Fruit fly (Drosophila melanogaster) whole organism, embryonic: ENCODE results near the gene mag.
A peak's percentile ranks its signal among the peaks of the same experiment; 100 is the strongest.

Experiments used
- Atf6 ChIP-seq: fragments of 200-800 bp; sonication (Bioruptor generic); IDR thresholded peaks from 2 replicates; pipeline ENCODE4 v1.3.6; 2022; ENCODE audit warnings: missing biosample characterization, missing genetic modification characterization
- CG10147 ChIP-seq: fragments of 200-800 bp; sonication (Bioruptor generic); optimal IDR thresholded peaks from 2 replicates; lab custom pipeline; 2019; ENCODE audit warnings: missing biosample characterization, mild to moderate bottlenecking, missing genetic modification characterization, moderate library complexity
- CG10565 ChIP-seq: fragments of 200-800 bp; sonication (Bioruptor generic); optimal IDR thresholded peaks from 3 replicates; lab custom pipeline; 2016; ENCODE audit warnings: missing biosample characterization, mild to moderate bottlenecking, missing genetic modification characterization
- CG12071 ChIP-seq: fragments of 200-800 bp; sonication (Bioruptor generic); optimal IDR thresholded peaks from 3 replicates; lab custom pipeline; 2018; ENCODE audit warnings: missing biosample characterization, mild to moderate bottlenecking, missing genetic modification characterization
- CG12219 ChIP-seq: fragments of 200-800 bp; sonication (Bioruptor generic); optimal IDR thresholded peaks from 3 replicates; lab custom pipeline; 2018; ENCODE audit warnings: missing biosample characterization, mild to moderate bottlenecking, missing genetic modification characterization
- CG13287 ChIP-seq: fragments of 200-800 bp; sonication (Bioruptor generic); IDR thresholded peaks from 2 replicates; pipeline ENCODE4 v1.3.6; 2022; ENCODE audit warnings: missing biosample characterization, missing genetic modification characterization; ENCODE audit not compliant: partially characterized antibody
- CG13775 ChIP-seq: fragments of 200-800 bp; sonication (Bioruptor generic); optimal IDR thresholded peaks from 3 replicates; lab custom pipeline; 2017; ENCODE audit warnings: missing biosample characterization, mild to moderate bottlenecking, missing genetic modification characterization
- CG17385 ChIP-seq: fragments of 200-800 bp; sonication (Bioruptor generic); optimal IDR thresholded peaks from 3 replicates; lab custom pipeline; 2018; ENCODE audit warnings: missing biosample characterization, mild to moderate bottlenecking, missing genetic modification characterization
- CG17829 ChIP-seq: fragments of 200-800 bp; optimal IDR thresholded peaks from 2 replicates; lab custom pipeline; 2019; ENCODE audit warnings: missing biosample characterization, mild to moderate bottlenecking, missing genetic modification characterization, moderate library complexity
- CG1832 ChIP-seq: fragments of 200-800 bp; sonication (Bioruptor generic); optimal IDR thresholded peaks from 2 replicates; lab custom pipeline; 2017; ENCODE audit warnings: missing biosample characterization, mild to moderate bottlenecking, missing genetic modification characterization, inconsistent platforms
- CG2120 ChIP-seq: fragments of 200-800 bp; sonication (Bioruptor generic); optimal IDR thresholded peaks from 3 replicates; lab custom pipeline; 2016; ENCODE audit warnings: missing biosample characterization, missing genetic modification characterization
- CG30020 ChIP-seq: fragments of 200-800 bp; optimal IDR thresholded peaks from 2 replicates; lab custom pipeline; 2019; ENCODE audit warnings: missing biosample characterization, mild to moderate bottlenecking, missing genetic modification characterization, moderate library complexity
- CG6175 ChIP-seq: fragments of 200-800 bp; sonication (Bioruptor generic); IDR thresholded peaks from 3 replicates; pipeline ENCODE4 v1.3.6; 2022; ENCODE audit warnings: missing biosample characterization, missing genetic modification characterization
- CG6254 ChIP-seq: fragments of 200-800 bp; sonication (Bioruptor generic); optimal IDR thresholded peaks from 3 replicates; lab custom pipeline; 2017; ENCODE audit warnings: mild to moderate bottlenecking, missing biosample characterization, missing genetic modification reagents, missing genetic modification characterization
- CG6791 ChIP-seq: fragments of 200-800 bp; sonication (Bioruptor generic); IDR thresholded peaks from 3 replicates; pipeline ENCODE4 v1.3.6; 2022; ENCODE audit warnings: missing biosample characterization, missing genetic modification characterization; ENCODE audit not compliant: partially characterized antibody
- CG7357 ChIP-seq: fragments of 200-800 bp; sonication (Bioruptor generic); IDR thresholded peaks from 3 replicates; pipeline ENCODE4 v1.3.6; 2022; ENCODE audit warnings: missing biosample characterization, missing genetic modification characterization
- CG7963 ChIP-seq: fragments of 200-800 bp; sonication (Bioruptor generic); IDR thresholded peaks from 3 replicates; pipeline ENCODE4 v1.3.6; 2022; ENCODE audit warnings: missing biosample characterization, missing genetic modification characterization; ENCODE audit not compliant: partially characterized antibody
- CG8290 ChIP-seq, 3 experiments: fragments of 200-800 bp; sonication (Bioruptor generic); optimal IDR thresholded peaks; 2 replicates each; lab custom pipeline; 2016 to 2019; ENCODE audit warnings: missing biosample characterization in 3 of 3, missing genetic modification characterization in 3 of 3, mild to moderate bottlenecking in 2 of 3, moderate library complexity in 1 of 3
- CG8359 ChIP-seq: fragments of 200-800 bp; sonication (Bioruptor generic); optimal IDR thresholded peaks from 2 replicates; lab custom pipeline; 2017; ENCODE audit warnings: missing biosample characterization, mild to moderate bottlenecking, missing genetic modification characterization, borderline replicate concordance
- CTCF ChIP-seq: fragments of 200-800 bp; sonication (Bioruptor generic); optimal IDR thresholded peaks from 2 replicates; lab custom pipeline; 2017; ENCODE audit warnings: missing biosample characterization, mild to moderate bottlenecking, missing genetic modification characterization, moderate library complexity
- CrebB ChIP-seq: fragments of 200-800 bp; sonication (Bioruptor generic); optimal IDR thresholded peaks from 3 replicates; lab custom pipeline; 2018; ENCODE audit warnings: missing biosample characterization, mild to moderate bottlenecking, missing genetic modification characterization
- Hsf ChIP-seq: fragments of 200-800 bp; sonication (Bioruptor generic); optimal IDR thresholded peaks from 3 replicates; lab custom pipeline; 2016; ENCODE audit warnings: missing biosample characterization, missing genetic modification characterization
- Max ChIP-seq: fragments of 200-800 bp; sonication (Bioruptor generic); optimal IDR thresholded peaks from 2 replicates; lab custom pipeline; 2016; ENCODE audit warnings: missing biosample characterization, mild to moderate bottlenecking, missing genetic modification characterization
- Oli ChIP-seq: fragments of 200-800 bp; sonication (Bioruptor generic); optimal IDR thresholded peaks from 2 replicates; lab custom pipeline; 2018; ENCODE audit warnings: missing biosample characterization, mild to moderate bottlenecking, missing genetic modification characterization, moderate library complexity
- Optix ChIP-seq: fragments of 200-800 bp; sonication (Bioruptor generic); IDR thresholded peaks from 3 replicates; pipeline ENCODE4 v1.3.6; 2022; ENCODE audit warnings: missing biosample characterization, missing genetic modification characterization
- Sox102F ChIP-seq: fragments of 200-800 bp; sonication (Bioruptor generic); optimal IDR thresholded peaks from 2 replicates; lab custom pipeline; 2018; ENCODE audit warnings: missing biosample characterization, mild to moderate bottlenecking, missing genetic modification characterization, moderate library complexity
- Sry-β ChIP-seq: fragments of 200-800 bp; sonication (Bioruptor generic); optimal IDR thresholded peaks from 2 replicates; lab custom pipeline; 2018; ENCODE audit warnings: missing biosample characterization, mild to moderate bottlenecking, missing genetic modification characterization, moderate library complexity
- Trl ChIP-seq, 3 experiments: fragments of >200 bp in 2 of 3; fragments of 200-800 bp in 1 of 3; sonication (Bioruptor generic) in 1 of 3; optimal IDR thresholded peaks; 2 replicates in 1 of 3; 3 replicates in 2 of 3; lab custom pipeline; 2016 to 2017; ENCODE audit warnings: missing biosample characterization in 1 of 3, missing genetic modification characterization in 1 of 3
- YL-1 ChIP-seq: fragments of 200-800 bp; sonication (Bioruptor generic); optimal IDR thresholded peaks from 3 replicates; lab custom pipeline; 2017; ENCODE audit warnings: missing biosample characterization, mild to moderate bottlenecking, missing genetic modification characterization
- az2 ChIP-seq: fragments of 200-800 bp; sonication (Bioruptor generic); optimal IDR thresholded peaks from 3 replicates; lab custom pipeline; 2016; ENCODE audit warnings: missing biosample characterization, missing genetic modification characterization
- ci ChIP-seq: fragments of 200-800 bp; sonication (Bioruptor generic); IDR thresholded peaks from 3 replicates; pipeline ENCODE4 v1.3.6; 2022; ENCODE audit warnings: missing biosample characterization, missing genetic modification characterization
- dmrt11E ChIP-seq: fragments of 200-800 bp; sonication (Bioruptor generic); optimal IDR thresholded peaks from 3 replicates; lab custom pipeline; 2018; ENCODE audit warnings: missing biosample characterization, mild to moderate bottlenecking, missing genetic modification characterization, moderate library complexity
- esg ChIP-seq: fragments of 200-800 bp; sonication (Bioruptor generic); conservative IDR thresholded peaks from 2 replicates; pipeline ENCODE4 v1.3.6; 2022; ENCODE audit warnings: missing biosample characterization, missing genetic modification characterization
- fd102C ChIP-seq: fragments of 200-800 bp; sonication (Bioruptor generic); optimal IDR thresholded peaks from 2 replicates; lab custom pipeline; 2018; ENCODE audit warnings: missing biosample characterization, mild to moderate bottlenecking, missing genetic modification characterization, moderate library complexity
- inv ChIP-seq: fragments of 200-800 bp; sonication (Bioruptor generic); IDR thresholded peaks from 2 replicates; pipeline ENCODE4 v1.3.6; 2022; ENCODE audit warnings: missing biosample characterization, missing genetic modification characterization; ENCODE audit not compliant: partially characterized antibody
- jing ChIP-seq: fragments of 200-800 bp; sonication (Bioruptor generic); optimal IDR thresholded peaks from 2 replicates; lab custom pipeline; 2018; ENCODE audit warnings: missing biosample characterization, mild to moderate bottlenecking, missing genetic modification characterization
- lmd ChIP-seq: fragments of 200-800 bp; sonication (Bioruptor generic); IDR thresholded peaks from 2 replicates; pipeline ENCODE4 v1.3.6; 2022; ENCODE audit warnings: missing biosample characterization, missing genetic modification characterization
- nau ChIP-seq: fragments of 200-800 bp; sonication (Bioruptor generic); optimal IDR thresholded peaks from 3 replicates; lab custom pipeline; 2017; ENCODE audit warnings: missing biosample characterization, mild to moderate bottlenecking, missing genetic modification characterization, missing genetic modification reagents
- nerfin-2 ChIP-seq: fragments of 200-800 bp; sonication (Bioruptor generic); IDR thresholded peaks from 2 replicates; pipeline ENCODE4 v1.3.6; 2022; ENCODE audit warnings: missing biosample characterization, missing genetic modification characterization; ENCODE audit not compliant: partially characterized antibody
- nom ChIP-seq: fragments of 200-800 bp; sonication (Bioruptor generic); optimal IDR thresholded peaks from 2 replicates; lab custom pipeline; 2017; ENCODE audit warnings: missing biosample characterization, missing genetic modification characterization, mild to moderate bottlenecking, moderate library complexity, missing genetic modification reagents
- p53 ChIP-seq: fragments of 200-800 bp; sonication (Bioruptor generic); optimal IDR thresholded peaks from 2 replicates; lab custom pipeline; 2016; ENCODE audit warnings: missing biosample characterization, missing genetic modification characterization
- row ChIP-seq: fragments of 200-800 bp; sonication (Bioruptor generic); IDR thresholded peaks from 3 replicates; pipeline ENCODE4 v1.3.6; 2022; ENCODE audit warnings: missing biosample characterization, missing genetic modification characterization
- sens-2 ChIP-seq: fragments of 200-800 bp; sonication (Bioruptor generic); IDR thresholded peaks from 2 replicates; pipeline ENCODE4 v1.3.6; 2022; ENCODE audit warnings: missing biosample characterization, missing genetic modification characterization
- slp2 ChIP-seq: fragments of 200-800 bp; sonication (Bioruptor generic); optimal IDR thresholded peaks from 2 replicates; lab custom pipeline; 2016; ENCODE audit warnings: missing biosample characterization, missing genetic modification characterization
- trem ChIP-seq: fragments of 200-800 bp; optimal IDR thresholded peaks from 3 replicates; lab custom pipeline; 2019; ENCODE audit warnings: missing biosample characterization, mild to moderate bottlenecking, missing genetic modification characterization, moderate library complexity
- vfl ChIP-seq: fragments of 200-800 bp; sonication (Bioruptor generic); optimal IDR thresholded peaks from 2 replicates; lab custom pipeline; 2016; ENCODE audit warnings: missing biosample characterization, missing genetic modification characterization
- yki ChIP-seq: fragments of >200 bp; optimal IDR thresholded peaks from 3 replicates; lab custom pipeline; 2018
- zen2 ChIP-seq: fragments of 200-800 bp; sonication (Bioruptor generic); IDR thresholded peaks from 3 replicates; pipeline ENCODE4 v1.3.6; 2022; ENCODE audit warnings: missing biosample characterization, missing genetic modification characterization; ENCODE audit not compliant: partially characterized antibody

The mag gene

DNA sequence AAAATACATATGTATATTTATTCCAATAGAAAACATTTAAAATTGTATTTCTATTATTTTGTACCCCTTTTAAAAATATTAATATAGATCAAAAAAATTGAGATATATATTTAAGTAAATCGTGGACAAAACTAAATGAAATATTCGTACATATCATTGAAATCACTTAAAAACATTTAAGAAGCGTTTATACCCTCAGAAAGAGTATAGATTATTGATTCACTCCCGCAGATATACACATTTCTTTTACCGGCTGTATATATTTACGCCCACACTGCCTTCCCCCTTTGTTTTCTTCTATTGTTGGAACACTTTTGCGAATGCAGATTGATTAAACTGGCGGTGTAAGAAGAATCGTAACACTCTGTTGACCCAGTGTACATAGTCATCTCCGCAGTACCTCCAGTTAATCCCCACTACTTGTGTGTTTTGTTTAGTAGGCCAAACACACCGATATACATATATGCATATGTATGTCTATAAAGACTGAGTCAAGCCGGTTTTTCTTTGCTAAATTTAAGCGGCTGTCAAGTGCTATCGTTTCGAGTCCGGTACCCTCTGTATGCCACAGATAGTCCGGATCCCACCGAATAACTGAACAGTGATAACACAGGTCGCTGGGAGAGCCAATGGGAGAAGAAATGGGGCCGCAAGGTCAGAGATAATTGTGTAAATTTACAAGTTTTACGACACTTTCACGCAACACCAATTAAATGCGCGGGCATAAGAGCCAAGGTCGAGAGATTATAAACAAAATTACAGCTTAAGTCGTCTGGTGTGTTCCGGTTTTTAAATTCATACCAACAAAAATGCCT, 11.2 kb downstream of the mag start (continued):
- no peak for TF ChIP-seq CG17829 (tag; lab: Kevin White, UChicago)
- TF ChIP-seq jing = no peak
- TF ChIP-seq CG6791 (GFP tag; lab: Robert Waterston, UW) = no peak
- peak; percentile 50 for TF ChIP-seq p53 (GFP tag; lab: Kevin White, UChicago)
- TF ChIP-seq YL-1 (GFP tag; lab: Kevin White, UChicago) = no peak
- TF ChIP-seq nau (GFP tag; lab: Kevin White, UChicago) = peak; percentile 80
- TF ChIP-seq nerfin-2 (GFP tag; lab: Robert Waterston, UW) = no peak
- TF ChIP-seq Max (GFP tag; lab: Kevin White, UChicago) = peak; percentile 6
- TF ChIP-seq ci = peak; percentile 86
- no peak for TF ChIP-seq az2
- no peak for TF ChIP-seq CG6175 (GFP tag; lab: Robert Waterston, UW)
- TF ChIP-seq CG10147 (GFP tag; lab: Kevin White, UChicago) = no peak
- no peak for TF ChIP-seq Trl (optimal IDR thresholded peaks at IDR 0.05; lab: Kevin White, UChicago)
- peak; percentile 83 for TF ChIP-seq Trl (GFP tag; optimal IDR thresholded peaks at IDR 0.05; lab: Kevin White, UChicago)
- TF ChIP-seq sens-2 (GFP tag; lab: Robert Waterston, UW) = no peak
- TF ChIP-seq CG8359 (GFP tag; lab: Kevin White, UChicago) = peak; percentile 39
- TF ChIP-seq dmrt11E (tag; lab: Kevin White, UChicago) = peak; percentile 70
- no peak for TF ChIP-seq zen2 (GFP tag; lab: Robert Waterston, UW)
- peak; percentile 59 for TF ChIP-seq CG8290 (GFP tag; optimal IDR thresholded peaks at IDR 0.05; lab: Kevin White, UChicago)
- TF ChIP-seq CG8290 (tag; optimal IDR thresholded peaks at IDR 0.05; lab: Kevin White, UChicago) = peak in 1 of 2 experiments; percentile 87
- peak; percentile 87 for TF ChIP-seq CG12071 (GFP tag; lab: Kevin White, UChicago)
- TF ChIP-seq CG30020 (tag; lab: Kevin White, UChicago) = no peak
- no peak for TF ChIP-seq CG7357
- 0 out of 2 replicates have a peak, but pooled peaks have one; percentile 29 for TF ChIP-seq Atf6 (GFP tag; lab: Robert Waterston, UW)
- TF ChIP-seq lmd (GFP tag; lab: Robert Waterston, UW) = no peak
- TF ChIP-seq Sry-β = no peak
- TF ChIP-seq CG13775 (GFP tag; lab: Kevin White, UChicago) = no peak
- TF ChIP-seq vfl (GFP tag; lab: Kevin White, UChicago) = no peak
- no peak for TF ChIP-seq CG10565
- no peak for TF ChIP-seq yki
- peak; percentile 43 for TF ChIP-seq CG17385
- no peak for TF ChIP-seq CG7963 (GFP tag; lab: Robert Waterston, UW)
- TF ChIP-seq CTCF (GFP tag; lab: Kevin White, UChicago) = no peak
- TF ChIP-seq CG6254 (GFP tag; lab: Kevin White, UChicago) = no peak
- no peak for TF ChIP-seq inv
- no peak for TF ChIP-seq nom (GFP tag; lab: Kevin White, UChicago)
- peak; percentile 69 for TF ChIP-seq CrebB (tag; lab: Kevin White, UChicago)
- no peak for TF ChIP-seq Optix (GFP tag; lab: Robert Waterston, UW)
- peak; percentile 31 for TF ChIP-seq CG2120 (GFP tag; lab: Kevin White, UChicago)
- no peak; the same call in 1 of the 3 replicates for TF ChIP-seq row
- no peak for TF ChIP-seq esg
- peak; percentile 30 for TF ChIP-seq CG12219 (GFP tag; lab: Kevin White, UChicago)
- TF ChIP-seq trem (tag; lab: Kevin White, UChicago) = peak; percentile 1
- peak; percentile 57 for TF ChIP-seq Sox102F (GFP tag; lab: Kevin White, UChicago)
- TF ChIP-seq fd102C (GFP tag; lab: Kevin White, UChicago) = peak; percentile 79
- no peak for TF ChIP-seq CG13287
- peak; percentile 49 for TF ChIP-seq Hsf (GFP tag; lab: Kevin White, UChicago)
- no peak for TF ChIP-seq Oli (tag; lab: Kevin White, UChicago)
- peak; percentile 50 for TF ChIP-seq slp2 (GFP tag; lab: Kevin White, UChicago)
- no peak for TF ChIP-seq CG1832 (GFP tag; lab: Kevin White, UChicago)
